Worm (Caenorhabditis elegans): ENCODE measurements around the gene dgat-2.

Gene dgat-2

ce11 chrV:17655205-17655604 lies 4.9 kb upstream of the dgat-2 start:
- no peak for TF ChIP-seq tra-1 (GFP tag; IDR thresholded peaks at IDR 0.05)
- TF ChIP-seq sdz-12 (GFP tag; optimal IDR thresholded peaks at IDR 0.05) = no peak
- TF ChIP-seq zip-2 (tag; optimal IDR thresholded peaks at IDR 0.05) = no peak
- no peak for TF ChIP-seq ztf-11 (tag; optimal IDR thresholded peaks at IDR 0.05)

ce11 chrV:17658824-17659223 lies 1.3 kb upstream of the dgat-2 start:
- TF ChIP-seq snpc-1.2 (GFP tag; IDR thresholded peaks at IDR 0.05) = no peak
- no peak for TF ChIP-seq zfp-2 (tag; optimal IDR thresholded peaks at IDR 0.05)
- TF ChIP-seq daf-16 (GFP tag; optimal IDR thresholded peaks at IDR 0.05) = no peak
- TF ChIP-seq daf-16 (tag; optimal IDR thresholded peaks at IDR 0.05) = no peak
- no peak for TF ChIP-seq nhr-42 (GFP tag; IDR thresholded peaks at IDR 0.05)
- TF ChIP-seq pqm-1 (tag; optimal IDR thresholded peaks at IDR 0.05) = no peak
- no peak for TF ChIP-seq mep-1 (tag; optimal IDR thresholded peaks at IDR 0.05)
- TF ChIP-seq ctbp-1 (GFP tag; IDR thresholded peaks at IDR 0.05) = no peak
- no peak for TF ChIP-seq php-3 (GFP tag; IDR thresholded peaks at IDR 0.05)
- no peak for TF ChIP-seq skn-1 (tag; optimal IDR thresholded peaks at IDR 0.05)
- TF ChIP-seq daf-12 (tag; optimal IDR thresholded peaks at IDR 0.05) = no peak
- TF ChIP-seq duxl-1 (tag; optimal IDR thresholded peaks at IDR 0.05; ENCODE audit: poor library complexity) = no peak

- TF ChIP-seq F37D6.2 (tag; optimal IDR thresholded peaks at IDR 0.05) = no peak
- TF ChIP-seq nhr-237 (tag; optimal IDR thresholded peaks at IDR 0.05) = no peak
- TF ChIP-seq attf-4 (tag; optimal IDR thresholded peaks at IDR 0.05) = no peak
- no peak for TF ChIP-seq nhr-41 (GFP tag; IDR thresholded peaks at IDR 0.05)
- TF ChIP-seq aha-1 (tag) = peak; percentile 94
- peak; percentile 97 for TF ChIP-seq pqm-1 (tag; optimal IDR thresholded peaks at IDR 0.05)
- peak; percentile 87 for TF ChIP-seq mxl-2 (GFP tag; conservative IDR thresholded peaks at IDR 0.05)
- TF ChIP-seq ctbp-1 (GFP tag; IDR thresholded peaks at IDR 0.05) = no peak
- peak; percentile 46 for TF ChIP-seq hlh-30 (tag; optimal IDR thresholded peaks at IDR 0.05; ENCODE audit: insufficient read depth)
- TF ChIP-seq ZK546.5 (tag; optimal IDR thresholded peaks at IDR 0.05) = no peak
- peak; percentile 40 for TF ChIP-seq cey-2 (tag; optimal IDR thresholded peaks at IDR 0.05; ENCODE audit: borderline replicate concordance, insufficient read depth)
- TF ChIP-seq nhr-6 (tag; optimal IDR thresholded peaks at IDR 0.05) = peak; percentile 66
- TF ChIP-seq lsy-2 (tag; optimal IDR thresholded peaks at IDR 0.05) = peak in 1 of 2 experiments; percentile 44
- no peak for TF ChIP-seq F10B5.3 (tag; optimal IDR thresholded peaks at IDR 0.05)
- no peak for TF ChIP-seq madf-5 (GFP tag; IDR thresholded peaks at IDR 0.05)
- peak; percentile 47 for TF ChIP-seq jun-1 (tag; optimal IDR thresholded peaks at IDR 0.05)
- peak; percentile 64; the same call in 1 of the 2 replicates for TF ChIP-seq tra-1 (GFP tag; IDR thresholded peaks at IDR 0.05)
- peak; percentile 90 for TF ChIP-seq nhr-77 (tag; optimal IDR thresholded peaks at IDR 0.05)
- no peak for TF ChIP-seq zag-1 (tag; optimal IDR thresholded peaks at IDR 0.05)
- no peak for TF ChIP-seq dmd-9 (GFP tag; IDR thresholded peaks at IDR 0.05)
- TF ChIP-seq nhr-76 (tag; optimal IDR thresholded peaks at IDR 0.05) = no peak
- peak; percentile 16 for TF ChIP-seq lin-13 (GFP tag; optimal IDR thresholded peaks at IDR 0.05)
- TF ChIP-seq dve-1 (tag; optimal IDR thresholded peaks at IDR 0.05; ENCODE audit: insufficient read depth) = peak; percentile 93
- TF ChIP-seq nhr-10 (tag; optimal IDR thresholded peaks at IDR 0.05) = peak; percentile 48
- TF ChIP-seq nhr-28 (tag; optimal IDR thresholded peaks at IDR 0.05) = peak; percentile 94
- peak; percentile 89 for TF ChIP-seq hlh-11 (tag; optimal IDR thresholded peaks at IDR 0.05)
- TF ChIP-seq T26A8.4 (GFP tag; IDR thresholded peaks at IDR 0.05) = no peak
- TF ChIP-seq mxl-3 (GFP tag; optimal IDR thresholded peaks at IDR 0.05) = peak; percentile 21
- peak; percentile 78 for TF ChIP-seq nhr-102 (tag; optimal IDR thresholded peaks at IDR 0.05)
- TF ChIP-seq mep-1 (tag; optimal IDR thresholded peaks at IDR 0.05) = peak; percentile 56
- TF ChIP-seq dmd-6 (GFP tag; IDR thresholded peaks at IDR 0.05) = peak; percentile 97
- TF ChIP-seq ceh-32 (tag; optimal IDR thresholded peaks at IDR 0.05; ENCODE audit: poor library complexity) = no peak
- peak; percentile 91 for TF ChIP-seq nhr-48 (tag; optimal IDR thresholded peaks at IDR 0.05)
- peak in 1 of 2 experiments; percentile 32 for TF ChIP-seq mdl-1 (tag; optimal IDR thresholded peaks at IDR 0.05)
- peak; percentile 85 for TF ChIP-seq php-3 (GFP tag; IDR thresholded peaks at IDR 0.05)
- peak; percentile 43 for TF ChIP-seq mes-2 (tag; optimal IDR thresholded peaks at IDR 0.05; ENCODE audit: poor library complexity, severe bottlenecking)
- peak; percentile 75 for TF ChIP-seq lin-1 (GFP tag; IDR thresholded peaks at IDR 0.05)
Measured at ce11 chrV:17659228-17659627, 875 bp upstream of the dgat-2 start, which contains the start of gene fbxa-108. Gene fbxa-108 (minus strand): TSS chrV:17659385.

Measured in whole organism, L4 larva.